Worm (Caenorhabditis elegans) whole organism, mixed stage, embryonic: ENCODE results near the gene nhr-58.

Experiments
- elt-1 ChIP-seq: sonication (generic microtip); optimal IDR thresholded peaks from 2 replicates; lab custom pipeline; 2017; ENCODE audit warnings: missing genetic modification characterization, mild to moderate bottlenecking, missing compliant biosample characterization, antibody characterized with exemption, moderate library complexity, borderline replicate concordance; ENCODE audit not compliant: insufficient read depth
- lin-13 ChIP-seq: fragments of 150-350 bp; optimal IDR thresholded peaks from 2 replicates; lab custom pipeline; 2014; ENCODE audit warnings: missing biosample characterization, missing genetic modification characterization
- lin-32 ChIP-seq: fragments of 200-800 bp; sonication (Bioruptor generic); optimal IDR thresholded peaks from 2 replicates; lab custom pipeline; 2018; ENCODE audit warnings: mild to moderate bottlenecking, missing genetic modification characterization, missing compliant biosample characterization
- lsy-2 ChIP-seq: fragments of 150-350 bp; optimal IDR thresholded peaks from 2 replicates; lab custom pipeline; 2014; ENCODE audit warnings: missing biosample characterization, missing genetic modification characterization

DNA sequence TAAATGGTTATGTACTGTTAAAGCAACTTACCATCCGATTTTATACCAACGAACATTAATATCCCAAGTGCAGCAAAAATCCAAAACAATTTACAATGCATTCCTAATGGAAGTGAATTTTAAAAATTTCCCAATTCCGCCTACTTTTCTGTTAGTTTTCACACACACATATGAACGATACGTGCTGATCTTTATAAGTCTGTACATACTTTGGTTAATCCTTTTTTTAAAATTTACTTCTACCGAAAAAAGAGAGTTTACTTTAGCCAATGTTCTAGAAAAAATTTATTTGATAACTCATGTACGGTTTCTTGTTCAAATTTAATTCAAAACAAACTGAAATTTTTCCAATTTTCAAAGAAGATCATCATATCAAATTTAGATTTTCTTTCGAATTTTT lies 7.0 kb upstream of the nhr-58 start, which contains the start of gene R11G11.16:
- no peak for TF ChIP-seq lsy-2
- TF ChIP-seq lin-13, result no peak
- no peak for TF ChIP-seq elt-1
- TF ChIP-seq lin-32 (GFP tag; lab: Kevin White, UChicago), result no peak
